Worm (Caenorhabditis elegans) whole organism, L2 larva: ENCODE data around the gene C52E4.12.

Experiments
- F13H6.1 ChIP-seq: sonication (generic microtip); optimal IDR thresholded peaks from 2 replicates; lab custom pipeline; 2016; ENCODE audit warnings: missing genetic modification characterization, missing compliant biosample characterization
- R02D3.7 ChIP-seq: fragments of 150-350 bp; optimal IDR thresholded peaks from 2 replicates; lab custom pipeline; 2014; ENCODE audit warnings: missing biosample characterization, missing genetic modification characterization
- alr-1 ChIP-seq: fragments of 150-350 bp; optimal IDR thresholded peaks from 2 replicates; lab custom pipeline; 2014; ENCODE audit warnings: missing biosample characterization, missing genetic modification characterization
- ama-1 ChIP-seq: fragments of 150-350 bp; optimal IDR thresholded peaks from 2 replicates; lab custom pipeline; 2018; ENCODE audit warnings: inconsistent platforms
- blmp-1 ChIP-seq: sonication (generic microtip); optimal IDR thresholded peaks from 2 replicates; lab custom pipeline; 2017; ENCODE audit warnings: missing genetic modification characterization, mild to moderate bottlenecking, missing compliant biosample characterization, antibody characterized with exemption, moderate library complexity; ENCODE audit not compliant: insufficient read depth
- ceh-16 ChIP-seq: fragments of 150-350 bp; optimal IDR thresholded peaks from 2 replicates; lab custom pipeline; 2014; ENCODE audit warnings: missing biosample characterization, missing genetic modification characterization
- ceh-82 ChIP-seq: fragments of 150-350 bp; optimal IDR thresholded peaks from 2 replicates; lab custom pipeline; 2014; ENCODE audit warnings: missing biosample characterization, missing genetic modification characterization
- crh-2 ChIP-seq: sonication (generic microtip); optimal IDR thresholded peaks from 2 replicates; lab custom pipeline; 2017; ENCODE audit warnings: missing biosample characterization, missing genetic modification characterization
- dmd-4 ChIP-seq: sonication (generic microtip); optimal IDR thresholded peaks from 2 replicates; lab custom pipeline; 2017; ENCODE audit warnings: missing biosample characterization, missing genetic modification characterization
- egl-27 ChIP-seq: sonication (generic microtip); optimal IDR thresholded peaks from 3 replicates; lab custom pipeline; 2017; ENCODE audit warnings: missing biosample characterization, missing genetic modification reagents, missing genetic modification characterization
- elt-1 ChIP-seq: fragments of 150-350 bp; optimal IDR thresholded peaks from 2 replicates; lab custom pipeline; 2014; ENCODE audit warnings: missing biosample characterization, missing genetic modification characterization
- elt-3 ChIP-seq: sonication (generic microtip); optimal IDR thresholded peaks from 2 replicates; lab custom pipeline; 2017; ENCODE audit warnings: missing biosample characterization, missing genetic modification characterization
- gmeb-1 ChIP-seq: fragments of 150-350 bp; optimal IDR thresholded peaks from 2 replicates; lab custom pipeline; 2014; ENCODE audit warnings: missing biosample characterization, missing genetic modification characterization
- lin-13 ChIP-seq: fragments of 150-350 bp; optimal IDR thresholded peaks from 2 replicates; lab custom pipeline; 2014; ENCODE audit warnings: missing biosample characterization, missing genetic modification reagents, missing genetic modification characterization
- lin-39 ChIP-seq: fragments of 150-350 bp; optimal IDR thresholded peaks from 2 replicates; lab custom pipeline; 2014; ENCODE audit warnings: missing biosample characterization, missing genetic modification reagents, missing genetic modification characterization
- lsy-2 ChIP-seq, 2 experiments: fragments of 150-350 bp in 1 of 2; sonication (generic microtip) in 1 of 2; optimal IDR thresholded peaks; 2 replicates each; lab custom pipeline; 2014 to 2017; ENCODE audit warnings: missing biosample characterization in 2 of 2, missing genetic modification characterization in 2 of 2
- mab-5 ChIP-seq: fragments of 150-350 bp; optimal IDR thresholded peaks from 2 replicates; lab custom pipeline; 2014; ENCODE audit warnings: missing biosample characterization, missing genetic modification characterization
- mdl-1 ChIP-seq, 2 experiments: fragments of 150-350 bp in 1 of 2; sonication (generic microtip) in 1 of 2; optimal IDR thresholded peaks; 2 replicates each; lab custom pipeline; 2017; ENCODE audit warnings: missing biosample characterization in 2 of 2, missing genetic modification characterization in 2 of 2
- nhr-10 ChIP-seq: sonication (generic microtip); optimal IDR thresholded peaks from 2 replicates; lab custom pipeline; 2017; ENCODE audit warnings: missing biosample characterization, missing genetic modification characterization
- nhr-11 ChIP-seq: fragments of 150-350 bp; optimal IDR thresholded peaks from 2 replicates; lab custom pipeline; 2014; ENCODE audit warnings: missing biosample characterization, missing genetic modification characterization
- nhr-12 ChIP-seq: fragments of 150-350 bp; optimal IDR thresholded peaks from 2 replicates; lab custom pipeline; 2014; ENCODE audit warnings: missing biosample characterization, missing genetic modification characterization
- nhr-21 ChIP-seq: fragments of 150-350 bp; optimal IDR thresholded peaks from 2 replicates; lab custom pipeline; 2014; ENCODE audit warnings: missing biosample characterization, missing genetic modification characterization
- nhr-237 ChIP-seq: fragments of 150-350 bp; optimal IDR thresholded peaks from 2 replicates; lab custom pipeline; 2014; ENCODE audit warnings: missing biosample characterization, missing genetic modification characterization
- nhr-25 ChIP-seq: fragments of 150-350 bp; sonication (generic microtip); optimal IDR thresholded peaks from 3 replicates; lab custom pipeline; 2014; ENCODE audit warnings: missing biosample characterization, missing genetic modification characterization
- nhr-77 ChIP-seq: fragments of 150-350 bp; optimal IDR thresholded peaks from 2 replicates; lab custom pipeline; 2014; ENCODE audit warnings: missing biosample characterization, missing genetic modification characterization
- peb-1 ChIP-seq: fragments of 150-350 bp; optimal IDR thresholded peaks from 2 replicates; lab custom pipeline; 2014; ENCODE audit warnings: missing biosample characterization, missing genetic modification characterization
- sem-4 ChIP-seq: fragments of 150-350 bp; optimal IDR thresholded peaks from 2 replicates; lab custom pipeline; 2014; ENCODE audit warnings: missing biosample characterization, missing genetic modification reagents, missing genetic modification characterization
- skn-1 ChIP-seq: sonication (generic microtip); optimal IDR thresholded peaks from 2 replicates; lab custom pipeline; 2017; ENCODE audit warnings: missing biosample characterization, missing genetic modification characterization
- sma-3 ChIP-seq: sonication (generic microtip); optimal IDR thresholded peaks from 2 replicates; lab custom pipeline; 2016; ENCODE audit warnings: missing genetic modification reagents, missing genetic modification characterization, missing compliant biosample characterization
- unc-39 ChIP-seq: fragments of 150-350 bp; optimal IDR thresholded peaks from 2 replicates; lab custom pipeline; 2014; ENCODE audit warnings: missing biosample characterization, missing genetic modification characterization
- unc-55 ChIP-seq: fragments of 150-350 bp; sonication (generic microtip); optimal IDR thresholded peaks from 3 replicates; lab custom pipeline; 2014; ENCODE audit warnings: missing biosample characterization, missing genetic modification reagents, missing genetic modification characterization
- unc-62 ChIP-seq: fragments of 150-350 bp; optimal IDR thresholded peaks from 2 replicates; lab custom pipeline; 2014; ENCODE audit warnings: missing biosample characterization, missing genetic modification reagents, missing genetic modification characterization
- zag-1 ChIP-seq: fragments of 150-350 bp; optimal IDR thresholded peaks from 2 replicates; lab custom pipeline; 2014; ENCODE audit warnings: missing biosample characterization, missing genetic modification characterization
- ztf-1 ChIP-seq: fragments of 200-800 bp; sonication (Bioruptor generic); conservative IDR thresholded peaks from 2 replicates; pipeline ENCODE4 v1.3.6; 2022; ENCODE audit warnings: missing genetic modification characterization, missing compliant biosample characterization
- ztf-11 ChIP-seq: sonication (generic microtip); optimal IDR thresholded peaks from 2 replicates; lab custom pipeline; 2017; ENCODE audit warnings: missing biosample characterization, missing genetic modification characterization
- ztf-4 ChIP-seq: fragments of 150-350 bp; optimal IDR thresholded peaks from 2 replicates; lab custom pipeline; 2014; ENCODE audit warnings: missing biosample characterization, missing genetic modification characterization

C52E4.12 gene

ce11 chrV:11952854-11953447 is 43.0 kb upstream of the C52E4.12 start:
- TF ChIP-seq F13H6.1 (no peak), ceh-82 (no peak), egl-27 (tag; lab: Kevin White, UChicago) (no peak), ama-1 (lab: Kevin White, UChicago) (no peak)

ce11 chrV:11953621-11954020 is 42.3 kb upstream of the C52E4.12 start:
- no peak for TF ChIP-seq nhr-237 (tag; lab: Kevin White, UChicago)
- TF ChIP-seq nhr-77: no peak
- no peak for TF ChIP-seq mdl-1 (tag; optimal IDR thresholded peaks at IDR 0.05; lab: Kevin White, UChicago)
- no peak for TF ChIP-seq lsy-2 (tag; optimal IDR thresholded peaks at IDR 0.05; lab: Kevin White, UChicago)
- TF ChIP-seq sma-3 (GFP tag; lab: Kevin White, UChicago): no peak
- no peak for TF ChIP-seq nhr-10 (tag; lab: Kevin White, UChicago)
- TF ChIP-seq alr-1 (tag; lab: Kevin White, UChicago): no peak
- TF ChIP-seq blmp-1 (tag; lab: Kevin White, UChicago): no peak
- TF ChIP-seq dmd-4 (tag; lab: Kevin White, UChicago): no peak
- no peak for TF ChIP-seq gmeb-1 (tag; lab: Kevin White, UChicago)
- no peak for TF ChIP-seq nhr-11 (tag; lab: Kevin White, UChicago)
- TF ChIP-seq unc-39 (tag; lab: Kevin White, UChicago): no peak
- no peak for TF ChIP-seq ztf-4
- no peak for TF ChIP-seq nhr-25 (tag; lab: Kevin White, UChicago)
- no peak for TF ChIP-seq crh-2 (tag; lab: Kevin White, UChicago)

ce11 chrV:11955617-11956016 is 40.3 kb upstream of the C52E4.12 start:
- TF ChIP-seq F13H6.1 (no peak), zag-1 (tag; lab: Kevin White, UChicago) (no peak), ztf-1 (no peak), alr-1 (tag; lab: Kevin White, UChicago) (no peak), peb-1 (tag; lab: Kevin White, UChicago) (no peak), lin-39 (tag; lab: Kevin White, UChicago) (no peak), R02D3.7 (no peak), ceh-16 (tag; lab: Kevin White, UChicago) (no peak), nhr-21 (tag; lab: Kevin White, UChicago) (no peak), elt-3 (tag; lab: Kevin White, UChicago) (no peak), unc-55 (GFP tag; lab: Kevin White, UChicago) (no peak), lin-13 (GFP tag; lab: Kevin White, UChicago) (no peak), ztf-11 (tag; lab: Kevin White, UChicago) (no peak), nhr-12 (tag; lab: Kevin White, UChicago) (no peak), sem-4 (no peak), unc-62 (GFP tag; lab: Kevin White, UChicago) (no peak), nhr-25 (tag; lab: Kevin White, UChicago) (no peak), egl-27 (tag; lab: Kevin White, UChicago) (no peak), crh-2 (tag; lab: Kevin White, UChicago) (no peak), skn-1 (no peak)

- TF ChIP-seq elt-1 (no peak), mab-5 (tag; lab: Kevin White, UChicago) (peak; percentile 72)
Observed at ce11 chrV:11958343-11959291, 37.3 kb upstream of the C52E4.12 start, which contains the start of gene F58H1.5. Gene F58H1.5 (plus strand): TSS chrV:11958393.
